Worm (Caenorhabditis elegans) whole organism, midembryonic: Measurements from ENCODE around the gene Y57A10A.14.

Source experiments
- T22C8.4 ChIP-seq: fragments of 200-800 bp; sonication (Bioruptor generic); IDR thresholded peaks from 2 replicates; pipeline ENCODE4 v1.3.6; 2022; ENCODE audit warnings: missing genetic modification characterization, missing compliant biosample characterization
- cog-1 ChIP-seq: sonication (generic microtip); optimal IDR thresholded peaks from 2 replicates; lab custom pipeline; 2016; ENCODE audit warnings: missing genetic modification characterization, missing compliant biosample characterization
- flt-1 ChIP-seq: fragments of 200-800 bp; sonication (Bioruptor generic); IDR thresholded peaks from 2 replicates; pipeline ENCODE4 v1.3.6; 2022; ENCODE audit warnings: missing genetic modification characterization, missing compliant biosample characterization
- klf-2 ChIP-seq: fragments of 200-800 bp; sonication (Bioruptor generic); conservative IDR thresholded peaks from 2 replicates; pipeline ENCODE4 v1.3.6; 2022; ENCODE audit warnings: missing genetic modification reagents, missing genetic modification characterization, missing compliant biosample characterization
- med-1 ChIP-seq: sonication (generic microtip); optimal IDR thresholded peaks from 2 replicates; lab custom pipeline; 2017; ENCODE audit warnings: missing genetic modification characterization, mild to moderate bottlenecking, missing compliant biosample characterization, antibody characterized with exemption, missing genetic modification reagents; ENCODE audit not compliant: insufficient read depth
- ref-1 ChIP-seq: fragments of 200-800 bp; sonication (Bioruptor generic); conservative IDR thresholded peaks from 2 replicates; pipeline ENCODE4 v1.3.6; 2022; ENCODE audit warnings: missing genetic modification reagents, missing genetic modification characterization, missing compliant biosample characterization
- tab-1 ChIP-seq: fragments of 200-800 bp; sonication (Bioruptor generic); IDR thresholded peaks from 2 replicates; pipeline ENCODE4 v1.3.6; 2022; ENCODE audit warnings: missing genetic modification characterization, missing compliant biosample characterization
- ztf-23 ChIP-seq: fragments of 200-800 bp; sonication (Bioruptor generic); IDR thresholded peaks from 2 replicates; pipeline ENCODE4 v1.3.6; 2022; ENCODE audit warnings: missing genetic modification reagents, missing genetic modification characterization, missing compliant biosample characterization
- ztf-29 ChIP-seq: fragments of 200-800 bp; sonication (Bioruptor generic); IDR thresholded peaks from 2 replicates; pipeline ENCODE4 v1.3.6; 2022; ENCODE audit warnings: missing genetic modification reagents, missing genetic modification characterization, missing compliant biosample characterization

Gene Y57A10A.14

ce11 chrII:12172273-12172672 is 13.5 kb upstream of the Y57A10A.14 start, which contains the start of gene rol-1:
rol-1 (plus strand) TSS chrII:12172573.
- TF ChIP-seq ztf-23 (GFP tag; lab: Robert Waterston, UW) (no peak), tab-1 (GFP tag; lab: Robert Waterston, UW) (no peak), cog-1 (no peak), ztf-29 (no peak), T22C8.4 (no peak), ref-1 (GFP tag; lab: Robert Waterston, UW) (no peak), med-1 (GFP tag; lab: Kevin White, UChicago) (no peak), klf-2 (no peak), flt-1 (GFP tag; lab: Robert Waterston, UW) (no peak)

- TF ChIP-seq T22C8.4 (no peak), klf-2 (no peak), cog-1 (no peak), flt-1 (GFP tag; lab: Robert Waterston, UW) (no peak), ref-1 (GFP tag; lab: Robert Waterston, UW) (no peak), ztf-23 (GFP tag; lab: Robert Waterston, UW) (no peak), ztf-29 (no peak), med-1 (GFP tag; lab: Kevin White, UChicago) (no peak), tab-1 (GFP tag; lab: Robert Waterston, UW) (no peak)
These were observed 10.3 kb upstream of the Y57A10A.14 start for ce11 chrII:12175398-12175797.

DNA sequence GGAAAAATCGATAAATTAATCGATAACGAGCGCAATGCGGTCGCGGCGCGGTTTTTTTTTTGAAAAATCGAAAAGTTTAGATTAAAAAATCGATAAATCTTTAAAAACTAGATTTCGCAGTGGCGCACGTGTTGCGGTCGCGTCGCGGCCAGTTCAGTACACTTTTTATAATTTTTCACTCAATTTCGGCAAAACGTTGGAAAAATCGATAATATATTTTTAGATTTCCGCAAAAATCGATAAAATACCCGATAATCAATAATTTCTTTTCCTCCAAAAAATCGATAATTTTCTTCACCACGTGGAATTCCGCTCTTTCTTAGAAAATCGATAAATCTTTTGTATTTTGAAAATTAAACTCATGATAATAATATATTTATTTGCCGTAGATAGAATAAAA is 9.2 kb upstream of the Y57A10A.14 start:
- TF ChIP-seq T22C8.4 = peak; percentile 84
- no peak for TF ChIP-seq tab-1 (GFP tag; lab: Robert Waterston, UW)
- no peak for TF ChIP-seq ztf-29
- TF ChIP-seq cog-1 = no peak
- no peak for TF ChIP-seq med-1 (GFP tag; lab: Kevin White, UChicago)
- TF ChIP-seq ztf-23 (GFP tag; lab: Robert Waterston, UW) = no peak
- TF ChIP-seq flt-1 (GFP tag; lab: Robert Waterston, UW) = no peak
- TF ChIP-seq klf-2 = no peak

ce11 chrII:12184857-12185256 is 880 bp upstream of the Y57A10A.14 start, which contains the start of gene Y57A10A.13:
Y57A10A.13 (minus strand) TSS chrII:12184902.
- no peak for TF ChIP-seq cog-1
- TF ChIP-seq ztf-29 = no peak
- TF ChIP-seq T22C8.4 = no peak
- TF ChIP-seq klf-2 = no peak
- no peak for TF ChIP-seq tab-1 (GFP tag; lab: Robert Waterston, UW)
- no peak for TF ChIP-seq med-1 (GFP tag; lab: Kevin White, UChicago)
- no peak for TF ChIP-seq flt-1 (GFP tag; lab: Robert Waterston, UW)
- no peak for TF ChIP-seq ztf-23 (GFP tag; lab: Robert Waterston, UW)
- TF ChIP-seq ref-1 (GFP tag; lab: Robert Waterston, UW) = no peak

- TF ChIP-seq tab-1 (GFP tag; lab: Robert Waterston, UW) (no peak), cog-1 (no peak), med-1 (GFP tag; lab: Kevin White, UChicago) (no peak), flt-1 (GFP tag; lab: Robert Waterston, UW) (no peak)
These were observed 989 bp downstream of the Y57A10A.14 start for ce11 chrII:12186726-12187125.

DNA sequence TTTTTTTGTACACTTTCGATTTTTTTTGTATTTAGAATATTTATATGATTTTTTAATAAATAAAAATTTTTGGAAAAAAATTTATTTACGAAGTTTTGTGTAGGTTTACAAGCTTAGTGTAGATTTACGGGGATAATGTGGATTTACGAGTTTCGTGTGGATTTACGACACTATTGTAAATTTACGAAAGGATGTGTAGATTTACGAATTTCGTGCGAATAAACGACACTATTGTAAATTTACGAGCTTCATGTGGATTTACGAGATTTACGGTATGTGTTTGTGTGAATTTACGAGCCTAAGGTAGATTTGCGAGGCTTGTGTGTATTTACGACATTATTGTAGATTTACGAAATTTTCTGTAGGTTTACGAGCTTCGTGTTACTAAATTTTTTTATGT is 3.5 kb downstream of the Y57A10A.14 start:
- no peak for TF ChIP-seq tab-1 (GFP tag; lab: Robert Waterston, UW)
- TF ChIP-seq med-1 (GFP tag; lab: Kevin White, UChicago) = no peak
- TF ChIP-seq ztf-29 = no peak
- no peak for TF ChIP-seq ztf-23 (GFP tag; lab: Robert Waterston, UW)
- no peak for TF ChIP-seq ref-1 (GFP tag; lab: Robert Waterston, UW)
- TF ChIP-seq klf-2 = no peak
- no peak for TF ChIP-seq T22C8.4
- TF ChIP-seq cog-1 = no peak
- TF ChIP-seq flt-1 (GFP tag; lab: Robert Waterston, UW) = no peak

ce11 chrII:12199209-12199608 is 13.5 kb downstream of the Y57A10A.14 start:
- TF ChIP-seq ztf-29 (no peak), cog-1 (no peak), med-1 (GFP tag; lab: Kevin White, UChicago) (no peak), ref-1 (GFP tag; lab: Robert Waterston, UW) (no peak), tab-1 (GFP tag; lab: Robert Waterston, UW) (no peak), T22C8.4 (peak; percentile 76)

DNA sequence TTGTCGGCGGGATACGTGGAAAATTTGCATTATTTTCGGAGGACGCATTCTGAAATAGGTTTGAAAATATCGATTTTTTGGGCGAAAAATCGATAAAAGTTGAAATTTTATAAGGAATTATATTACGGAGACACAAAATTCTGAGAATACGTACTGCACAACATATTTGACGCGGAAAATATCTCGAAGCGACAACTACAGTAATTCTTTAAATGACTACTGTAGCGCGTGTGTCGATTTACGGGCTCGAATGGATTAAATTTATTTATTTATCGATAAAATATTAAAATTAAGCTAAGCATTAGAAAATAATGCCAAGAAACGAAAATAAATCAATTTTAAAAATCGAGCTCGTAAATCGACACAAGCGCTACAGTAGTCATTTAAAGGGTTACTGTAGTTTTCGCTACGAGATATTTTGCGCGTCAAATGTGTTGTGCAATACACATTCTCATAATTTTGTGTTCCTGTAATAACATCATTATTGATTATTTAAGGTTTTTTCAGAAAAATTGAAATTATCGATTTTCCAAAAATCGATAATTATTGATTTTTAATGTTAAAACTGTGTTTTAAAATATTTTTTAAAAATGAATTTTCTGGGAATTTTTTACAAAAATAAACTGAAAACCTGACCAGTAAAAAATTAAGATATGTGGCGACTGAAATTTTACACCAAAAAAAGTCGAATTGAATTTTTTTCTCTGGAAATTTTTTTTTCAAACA is 14.3 kb downstream of the Y57A10A.14 start, which contains the start of gene polg-1:
Gene polg-1, minus strand, starts transcription at position 51 of the 726 bp plus-strand sequence.
- TF ChIP-seq cog-1 (no peak), tab-1 (GFP tag; lab: Robert Waterston, UW) (no peak), ref-1 (GFP tag; lab: Robert Waterston, UW) (no peak), ztf-23 (GFP tag; lab: Robert Waterston, UW) (no peak), med-1 (GFP tag; lab: Kevin White, UChicago) (no peak), ztf-29 (no peak), T22C8.4 (peak; percentile 80), klf-2 (0 out of 2 replicates have a peak, but pooled peaks have one; percentile 21), flt-1 (GFP tag; lab: Robert Waterston, UW) (no peak)

ce11 chrII:12202281-12202680 is 16.5 kb downstream of the Y57A10A.14 start, which contains the start of gene trpp-5:
trpp-5 (minus strand) TSS chrII:12202381.
- TF ChIP-seq cog-1 = no peak
- no peak for TF ChIP-seq med-1 (GFP tag; lab: Kevin White, UChicago)
- no peak for TF ChIP-seq ztf-23 (GFP tag; lab: Robert Waterston, UW)
- TF ChIP-seq ztf-29 = no peak
- no peak for TF ChIP-seq klf-2
- no peak for TF ChIP-seq tab-1 (GFP tag; lab: Robert Waterston, UW)
- no peak for TF ChIP-seq T22C8.4
- TF ChIP-seq flt-1 (GFP tag; lab: Robert Waterston, UW) = no peak
- no peak for TF ChIP-seq ref-1 (GFP tag; lab: Robert Waterston, UW)

DNA sequence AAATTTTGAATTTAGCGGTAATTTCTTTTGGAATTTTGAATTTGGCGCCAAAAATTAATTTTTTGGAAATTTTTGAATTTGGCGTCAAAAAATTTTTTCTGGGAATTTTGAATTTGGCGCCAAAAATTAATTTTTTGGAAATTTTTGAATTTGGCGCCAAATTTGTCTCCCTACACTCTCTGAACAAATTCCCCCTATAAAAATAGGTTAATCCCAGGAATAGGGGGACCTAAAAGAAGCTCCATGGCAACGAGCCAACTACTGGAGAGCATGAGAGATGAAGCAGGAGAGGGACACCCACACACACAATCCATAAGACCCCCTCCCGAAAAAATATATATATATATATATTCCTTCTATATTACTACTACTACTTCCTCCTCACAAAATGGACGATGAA is 17.2 kb downstream of the Y57A10A.14 start, which contains the start of gene aqp-12:
Gene aqp-12, plus strand, starts transcription at position 301 of the 400 bp plus-strand sequence.
- TF ChIP-seq ref-1 (GFP tag; lab: Robert Waterston, UW) (no peak), ztf-23 (GFP tag; lab: Robert Waterston, UW) (no peak), klf-2 (no peak), med-1 (GFP tag; lab: Kevin White, UChicago) (no peak), ztf-29 (no peak), flt-1 (GFP tag; lab: Robert Waterston, UW) (no peak), tab-1 (GFP tag; lab: Robert Waterston, UW) (no peak), cog-1 (no peak), T22C8.4 (no peak)
